Worm (Caenorhabditis elegans) whole organism, young adult: ENCODE data around the gene Y71G10AR.4.

Experiments
- B0019.2 ChIP-seq: fragments of 200-800 bp; sonication (Bioruptor generic); conservative IDR thresholded peaks from 2 replicates; pipeline ENCODE4 v1.3.6; 2022; ENCODE audit warnings: missing genetic modification reagents, missing genetic modification characterization, missing compliant biosample characterization
- B0261.1 ChIP-seq: sonication (generic microtip); optimal IDR thresholded peaks from 2 replicates; lab custom pipeline; 2016; ENCODE audit warnings: mild to moderate bottlenecking, missing genetic modification characterization, moderate library complexity, missing compliant biosample characterization
- B0336.3 ChIP-seq: fragments of 200-800 bp; sonication (Bioruptor generic); IDR thresholded peaks from 2 replicates; pipeline ENCODE4 v1.3.6; 2022; ENCODE audit warnings: missing genetic modification characterization, missing compliant biosample characterization
- C17E4.6 ChIP-seq: fragments of 200-800 bp; sonication (Bioruptor generic); IDR thresholded peaks from 2 replicates; pipeline ENCODE4 v1.3.6; 2022; ENCODE audit warnings: missing genetic modification reagents, missing genetic modification characterization, missing compliant biosample characterization
- F22D6.2 ChIP-seq: sonication (generic microtip); optimal IDR thresholded peaks from 2 replicates; lab custom pipeline; 2016; ENCODE audit warnings: mild to moderate bottlenecking, missing genetic modification characterization, missing compliant biosample characterization
- F23B12.7 ChIP-seq: sonication (generic microtip); optimal IDR thresholded peaks from 2 replicates; lab custom pipeline; 2017; ENCODE audit warnings: missing genetic modification characterization, mild to moderate bottlenecking, missing compliant biosample characterization, antibody characterized with exemption, moderate library complexity; ENCODE audit not compliant: insufficient read depth
- F33H1.4 ChIP-seq: fragments of 200-800 bp; sonication (Bioruptor generic); IDR thresholded peaks from 2 replicates; pipeline ENCODE4 v1.3.6; 2022; ENCODE audit warnings: missing genetic modification reagents, missing genetic modification characterization, missing compliant biosample characterization
- F49E8.2 ChIP-seq: sonication (generic microtip); optimal IDR thresholded peaks from 3 replicates; lab custom pipeline; 2017; ENCODE audit warnings: missing genetic modification characterization, mild to moderate bottlenecking, missing compliant biosample characterization, antibody characterized with exemption, moderate library complexity; ENCODE audit not compliant: insufficient read depth
- K12H6.12 ChIP-seq: fragments of 200-800 bp; sonication (Bioruptor generic); optimal IDR thresholded peaks from 2 replicates; lab custom pipeline; 2018; ENCODE audit warnings: mild to moderate bottlenecking, missing genetic modification characterization, missing compliant biosample characterization
- Y53G8AR.9 ChIP-seq: fragments of 200-800 bp; sonication (Bioruptor generic); conservative IDR thresholded peaks from 2 replicates; pipeline ENCODE4 v1.3.6; 2022; ENCODE audit warnings: missing genetic modification reagents, missing genetic modification characterization, missing compliant biosample characterization
- Y67H2A.10 ChIP-seq: fragments of 200-800 bp; sonication (Bioruptor generic); conservative IDR thresholded peaks from 2 replicates; pipeline ENCODE4 v1.3.6; 2022; ENCODE audit warnings: missing genetic modification reagents, missing genetic modification characterization, missing compliant biosample characterization
- ZK185.1 ChIP-seq: sonication (generic microtip); optimal IDR thresholded peaks from 2 replicates; lab custom pipeline; 2016; ENCODE audit warnings: mild to moderate bottlenecking, missing genetic modification characterization, missing compliant biosample characterization; ENCODE audit not compliant: poor library complexity, severe bottlenecking
- akir-1 ChIP-seq: fragments of 200-800 bp; sonication (Bioruptor generic); optimal IDR thresholded peaks from 2 replicates; lab custom pipeline; 2018; ENCODE audit warnings: mild to moderate bottlenecking, missing genetic modification characterization, moderate library complexity, missing compliant biosample characterization
- cebp-1 ChIP-seq, 2 experiments: fragments of 200-800 bp in 1 of 2; sonication (Bioruptor generic) in 1 of 2; sonication (generic microtip) in 1 of 2; IDR thresholded peaks in 1 of 2; optimal IDR thresholded peaks in 1 of 2; 2 replicates each; pipeline versions ENCODE4 v1.3.6 to Lab custom; 2017 to 2022; ENCODE audit warnings: missing compliant biosample characterization in 2 of 2, missing genetic modification characterization in 2 of 2, mild to moderate bottlenecking in 1 of 2, missing genetic modification reagents in 1 of 2, moderate library complexity in 1 of 2
- cebp-2 ChIP-seq: fragments of 200-800 bp; sonication (Bioruptor generic); IDR thresholded peaks from 2 replicates; pipeline ENCODE4 v1.3.6; 2022; ENCODE audit warnings: missing genetic modification characterization, missing compliant biosample characterization
- ceh-27 ChIP-seq: fragments of 200-800 bp; sonication (Bioruptor generic); optimal IDR thresholded peaks from 2 replicates; lab custom pipeline; 2018; ENCODE audit warnings: mild to moderate bottlenecking, missing genetic modification characterization, moderate library complexity, missing compliant biosample characterization
- ceh-91 ChIP-seq: fragments of 200-800 bp; sonication (Bioruptor generic); IDR thresholded peaks from 2 replicates; pipeline ENCODE4 v1.3.6; 2022; ENCODE audit warnings: missing genetic modification reagents, missing genetic modification characterization, missing compliant biosample characterization
- chd-7 ChIP-seq: sonication (generic microtip); optimal IDR thresholded peaks from 2 replicates; lab custom pipeline; 2016; ENCODE audit warnings: mild to moderate bottlenecking, missing genetic modification characterization, moderate library complexity, missing compliant biosample characterization
- die-1 ChIP-seq: sonication (generic microtip); optimal IDR thresholded peaks from 2 replicates; lab custom pipeline; 2016; ENCODE audit warnings: missing genotype, mild to moderate bottlenecking, missing genetic modification characterization, missing compliant biosample characterization
- dox-1 ChIP-seq: fragments of 200-800 bp; sonication (Bioruptor generic); IDR thresholded peaks from 2 replicates; pipeline ENCODE4 v1.3.6; 2022; ENCODE audit warnings: missing genetic modification reagents, missing genetic modification characterization, missing compliant biosample characterization
- ekl-4 ChIP-seq: fragments of 200-800 bp; sonication (Bioruptor generic); IDR thresholded peaks from 2 replicates; pipeline ENCODE4 v1.3.6; 2022; ENCODE audit warnings: missing genetic modification reagents, missing genetic modification characterization, missing compliant biosample characterization
- fkh-3 ChIP-seq: sonication (generic microtip); optimal IDR thresholded peaks from 2 replicates; lab custom pipeline; 2016; ENCODE audit warnings: mild to moderate bottlenecking, missing genetic modification characterization, missing compliant biosample characterization
- him-1 ChIP-seq: sonication (generic microtip); optimal IDR thresholded peaks from 2 replicates; lab custom pipeline; 2016; ENCODE audit warnings: missing genotype, missing genetic modification reagents, missing genetic modification characterization, missing compliant biosample characterization
- hlh-12 ChIP-seq: sonication (generic microtip); optimal IDR thresholded peaks from 2 replicates; lab custom pipeline; 2016; ENCODE audit warnings: missing genetic modification characterization, missing compliant biosample characterization
- hmg-1.2 ChIP-seq: fragments of 200-800 bp; sonication (Bioruptor generic); IDR thresholded peaks from 2 replicates; pipeline ENCODE4 v1.3.6; 2022; ENCODE audit warnings: missing genetic modification reagents, missing genetic modification characterization, missing compliant biosample characterization
- hrde-1 ChIP-seq: sonication (generic microtip); optimal IDR thresholded peaks from 2 replicates; lab custom pipeline; 2016; ENCODE audit warnings: missing genetic modification characterization, mild to moderate bottlenecking, missing compliant biosample characterization, moderate library complexity, missing genotype, missing genetic modification reagents, borderline replicate concordance
- lin-35 ChIP-seq, 3 experiments: fragments of 150-350 bp in 2 of 3; sonication (generic microtip) in 1 of 3; optimal IDR thresholded peaks; 2 replicates each; lab custom pipeline; 2014 to 2018; ENCODE audit warnings: missing biosample characterization in 3 of 3, missing genetic modification characterization in 3 of 3, missing genetic modification reagents in 3 of 3
- lin-40 ChIP-seq: sonication (generic microtip); optimal IDR thresholded peaks from 2 replicates; lab custom pipeline; 2016; ENCODE audit warnings: missing genetic modification characterization, mild to moderate bottlenecking, missing compliant biosample characterization, missing genotype, missing genetic modification reagents
- madf-6 ChIP-seq: fragments of 200-800 bp; sonication (Bioruptor generic); IDR thresholded peaks from 2 replicates; pipeline ENCODE4 v1.3.6; 2022; ENCODE audit warnings: missing genetic modification reagents, missing genetic modification characterization, missing compliant biosample characterization
- madf-8 ChIP-seq: fragments of 200-800 bp; sonication (Bioruptor generic); conservative IDR thresholded peaks from 2 replicates; pipeline ENCODE4 v1.3.6; 2022; ENCODE audit warnings: missing genetic modification reagents, missing genetic modification characterization, missing compliant biosample characterization
- mcd-1 ChIP-seq: fragments of 200-800 bp; sonication (Bioruptor generic); IDR thresholded peaks from 2 replicates; pipeline ENCODE4 v1.3.6; 2022; ENCODE audit warnings: missing genetic modification reagents, missing genetic modification characterization, missing compliant biosample characterization
- mxl-1 ChIP-seq: sonication (generic microtip); optimal IDR thresholded peaks from 2 replicates; lab custom pipeline; 2016; ENCODE audit warnings: missing genetic modification characterization, missing compliant biosample characterization
- pbrm-1 ChIP-seq: fragments of 200-800 bp; sonication (Bioruptor generic); IDR thresholded peaks from 2 replicates; pipeline ENCODE4 v1.3.6; 2022; ENCODE audit warnings: missing genetic modification reagents, missing genetic modification characterization, missing compliant biosample characterization
- pha-4 ChIP-seq: fragments of 150-350 bp; sonication (generic microtip); optimal IDR thresholded peaks from 2 replicates; lab custom pipeline; 2014; ENCODE audit warnings: missing biosample characterization, missing genetic modification reagents, missing genetic modification characterization
- rcor-1 ChIP-seq: fragments of 200-800 bp; sonication (Bioruptor generic); IDR thresholded peaks from 2 replicates; pipeline ENCODE4 v1.3.6; 2022; ENCODE audit warnings: missing genetic modification reagents, missing genetic modification characterization, missing compliant biosample characterization
- rpc-1 ChIP-seq, 2 experiments: fragments of 150-350 bp in 1 of 2; sonication (generic microtip) in 1 of 2; optimal IDR thresholded peaks; 2 replicates each; lab custom pipeline; 2014 to 2018; ENCODE audit warnings: missing biosample characterization in 1 of 2, missing genetic modification characterization in 1 of 2, missing genetic modification reagents in 1 of 2, missing genotype in 1 of 2
- sdz-38 ChIP-seq: sonication (generic microtip); optimal IDR thresholded peaks from 2 replicates; lab custom pipeline; 2016; ENCODE audit warnings: missing genotype, missing genetic modification characterization, missing compliant biosample characterization
- sea-2 ChIP-seq: fragments of 200-800 bp; sonication (Bioruptor generic); IDR thresholded peaks from 2 replicates; pipeline ENCODE4 v1.3.6; 2022; ENCODE audit warnings: missing genetic modification characterization, missing compliant biosample characterization
- snpc-1.3 ChIP-seq: sonication (generic microtip); optimal IDR thresholded peaks from 2 replicates; lab custom pipeline; 2017; ENCODE audit warnings: missing genetic modification characterization, mild to moderate bottlenecking, missing compliant biosample characterization, antibody characterized with exemption, moderate library complexity, missing genotype, missing genetic modification reagents; ENCODE audit not compliant: insufficient read depth
- snpc-4 ChIP-seq, 5 experiments: fragments of 150-350 bp in 1 of 5; sonication (generic microtip) in 4 of 5; optimal IDR thresholded peaks; 2 replicates each; lab custom pipeline; 2014 to 2018; ENCODE audit warnings: missing genetic modification characterization in 5 of 5, missing biosample characterization in 3 of 5, antibody characterized with exemption in 2 of 5, mild to moderate bottlenecking in 2 of 5, missing compliant biosample characterization in 2 of 5, missing genotype in 2 of 5, moderate library complexity in 2 of 5, missing genetic modification reagents in 1 of 5
- tlf-1 ChIP-seq: fragments of 200-800 bp; sonication (Bioruptor generic); optimal IDR thresholded peaks from 2 replicates; lab custom pipeline; 2018; ENCODE audit warnings: mild to moderate bottlenecking, missing genetic modification characterization, missing compliant biosample characterization
- zim-3 ChIP-seq: sonication (generic microtip); optimal IDR thresholded peaks from 2 replicates; lab custom pipeline; 2017; ENCODE audit warnings: mild to moderate bottlenecking, missing genetic modification characterization, moderate library complexity, missing compliant biosample characterization
- ztf-26 ChIP-seq: sonication (generic microtip); optimal IDR thresholded peaks from 2 replicates; lab custom pipeline; 2017; ENCODE audit warnings: missing genetic modification characterization, missing compliant biosample characterization
- ztf-6 ChIP-seq: fragments of 200-800 bp; sonication (Bioruptor generic); IDR thresholded peaks from 2 replicates; pipeline ENCODE4 v1.3.6; 2022; ENCODE audit warnings: missing genetic modification reagents, missing genetic modification characterization, missing compliant biosample characterization

Gene Y71G10AR.4

ce11 chrIV:2175291-2175690 is 23.6 kb upstream of the Y71G10AR.4 start, which contains the start of gene C54E4.1:
Gene C54E4.1 (plus strand): TSS chrIV:2175591.
- TF ChIP-seq F33H1.4 (GFP tag; lab: Robert Waterston, UW), result no peak
- TF ChIP-seq fkh-3 (tag; lab: Kevin White, UChicago), result no peak
- no peak for TF ChIP-seq ceh-27
- no peak for TF ChIP-seq ZK185.1 (tag; lab: Kevin White, UChicago)
- TF ChIP-seq hlh-12 (tag; lab: Kevin White, UChicago), result no peak
- no peak for TF ChIP-seq rcor-1 (GFP tag; lab: Robert Waterston, UW)
- no peak for TF ChIP-seq Y67H2A.10 (GFP tag; lab: Robert Waterston, UW)
- TF ChIP-seq sdz-38, result no peak
- no peak for TF ChIP-seq B0019.2 (GFP tag; lab: Robert Waterston, UW)
- no peak for TF ChIP-seq F22D6.2 (tag; lab: Kevin White, UChicago)
- no peak for TF ChIP-seq cebp-2 (GFP tag; lab: Robert Waterston, UW)
- TF ChIP-seq pha-4, result no peak

ce11 chrIV:2177545-2177944 is 21.3 kb upstream of the Y71G10AR.4 start, which contains the start of gene hrpu-2:
Gene hrpu-2 (plus strand): TSS chrIV:2177896.
- 0 out of 2 replicates have a peak, but pooled peaks have one; percentile 62 for TF ChIP-seq ztf-6 (GFP tag; lab: Robert Waterston, UW)
- TF ChIP-seq die-1 (tag; lab: Kevin White, UChicago), result no peak
- TF ChIP-seq hmg-1.2 (GFP tag; lab: Robert Waterston, UW), result peak; percentile 59
- TF ChIP-seq mcd-1 (GFP tag; lab: Robert Waterston, UW), result peak; percentile 93
- TF ChIP-seq C17E4.6 (GFP tag; lab: Robert Waterston, UW), result no peak
- TF ChIP-seq ceh-91 (GFP tag; lab: Robert Waterston, UW), result peak; percentile 57
- peak; percentile 93 for TF ChIP-seq dox-1 (GFP tag; lab: Robert Waterston, UW)
- no peak for TF ChIP-seq zim-3 (tag; lab: Kevin White, UChicago)
- TF ChIP-seq snpc-4 (GFP tag; optimal IDR thresholded peaks at IDR 0.05; lab: Kevin White, UChicago), result peak; percentile 6
- TF ChIP-seq snpc-4 (tag; optimal IDR thresholded peaks at IDR 0.05; lab: Kevin White, UChicago), result peak in 2 of 4 experiments; percentile 17 to 74
- peak; percentile 63 for TF ChIP-seq B0336.3 (GFP tag; lab: Robert Waterston, UW)
- TF ChIP-seq him-1 (tag; lab: Kevin White, UChicago), result peak; percentile 26
- TF ChIP-seq B0261.1 (tag; lab: Kevin White, UChicago), result no peak
- no peak for TF ChIP-seq snpc-1.3 (tag; lab: Kevin White, UChicago)
- peak; percentile 70 for TF ChIP-seq F33H1.4 (GFP tag; lab: Robert Waterston, UW)
- peak; percentile 89 for TF ChIP-seq ekl-4 (GFP tag; lab: Robert Waterston, UW)
- TF ChIP-seq Y53G8AR.9 (GFP tag; lab: Robert Waterston, UW), result peak; percentile 75
- peak; percentile 47 for TF ChIP-seq tlf-1 (GFP tag; lab: Kevin White, UChicago)
- TF ChIP-seq mxl-1, result no peak
- peak; percentile 48 to 96 (median 80) for TF ChIP-seq lin-35 (GFP tag; optimal IDR thresholded peaks at IDR 0.05; lab: Kevin White, UChicago)
- no peak for TF ChIP-seq akir-1 (GFP tag; lab: Kevin White, UChicago)
- peak; percentile 6 for TF ChIP-seq F49E8.2 (tag; lab: Kevin White, UChicago)
- peak; percentile 69 for TF ChIP-seq ZK185.1 (tag; lab: Kevin White, UChicago)
- peak; percentile 25 for TF ChIP-seq chd-7 (tag; lab: Kevin White, UChicago)
- TF ChIP-seq sea-2 (GFP tag; lab: Robert Waterston, UW), result no peak
- peak; percentile 27 for TF ChIP-seq F23B12.7 (tag; lab: Kevin White, UChicago)
- peak; percentile 47 for TF ChIP-seq K12H6.12 (tag; lab: Kevin White, UChicago)
- TF ChIP-seq madf-6 (GFP tag; lab: Robert Waterston, UW), result peak; percentile 72
- peak; percentile 92 for TF ChIP-seq lin-40 (tag; lab: Kevin White, UChicago)
- TF ChIP-seq hrde-1, result peak; percentile 1
- TF ChIP-seq rpc-1 (optimal IDR thresholded peaks at IDR 0.05; lab: Kevin White, UChicago), result no peak
- TF ChIP-seq rpc-1 (tag; optimal IDR thresholded peaks at IDR 0.05; lab: Kevin White, UChicago), result no peak
- no peak for TF ChIP-seq cebp-1 (GFP tag; IDR thresholded peaks at IDR 0.05; lab: Robert Waterston, UW)
- TF ChIP-seq cebp-1 (tag; optimal IDR thresholded peaks at IDR 0.05; lab: Kevin White, UChicago), result peak; percentile 81
- peak; percentile 90 for TF ChIP-seq pbrm-1 (GFP tag; lab: Robert Waterston, UW)
- TF ChIP-seq ztf-26, result peak; percentile 75
- 0 out of 2 replicates have a peak, but pooled peaks have one; percentile 8 for TF ChIP-seq madf-8 (GFP tag; lab: Robert Waterston, UW)
